Worm (Caenorhabditis elegans) whole organism, dauer: Measurements from ENCODE around the gene F49C5.10.

Experiments used
- unc-62 ChIP-seq: sonication (generic microtip); optimal IDR thresholded peaks from 2 replicates; lab custom pipeline; 2017; ENCODE audit warnings: missing biosample characterization, missing genetic modification reagents, missing genetic modification characterization

The F49C5.10 gene

ce11 chrII:12539395-12539794 is 7.2 kb upstream of the F49C5.10 start:
- no peak for TF ChIP-seq unc-62

ce11 chrII:12542594-12542997 is 4.0 kb upstream of the F49C5.10 start:
- TF ChIP-seq unc-62 = no peak

- no peak for TF ChIP-seq unc-62
Measured at ce11 chrII:12544533-12544932, 2.0 kb upstream of the F49C5.10 start, which contains the start of gene F49C5.9. F49C5.9 (minus strand) TSS chrII:12544633.

ce11 chrII:12547547-12547946 is 991 bp downstream of the F49C5.10 start, which contains the start of gene F49C5.16:
F49C5.16 (plus strand) TSS chrII:12547847.
- no peak for TF ChIP-seq unc-62

- TF ChIP-seq unc-62 = no peak
Measured at ce11 chrII:12549613-12550012, 3.1 kb downstream of the F49C5.10 start.

- TF ChIP-seq unc-62 = no peak
Measured at ce11 chrII:12550940-12551339, 4.4 kb downstream of the F49C5.10 start.

ce11 chrII:12555579-12555978 is 9.0 kb downstream of the F49C5.10 start, which contains the start of gene F49C5.11:
F49C5.11 (plus strand) TSS chrII:12555879.
- TF ChIP-seq unc-62 = no peak

ce11 chrII:12560210-12560609 is 13.7 kb downstream of the F49C5.10 start, which contains the start of gene F49C5.12:
F49C5.12 (minus strand) TSS chrII:12560310.
- no peak for TF ChIP-seq unc-62

ce11 chrII:12565851-12566250 is 19.3 kb downstream of the F49C5.10 start, which contains the start of gene F49C5.7:
F49C5.7 (plus strand) TSS chrII:12566151.
- no peak for TF ChIP-seq unc-62

ce11 chrII:12570523-12570922 is 24.0 kb downstream of the F49C5.10 start, which contains the start of gene Y38E10A.1:
Y38E10A.1 (minus strand) TSS chrII:12570623.
- TF ChIP-seq unc-62 = no peak

ce11 chrII:12572760-12573159 is 26.2 kb downstream of the F49C5.10 start, which contains the start of gene Y38E10A.35:
Y38E10A.35 (minus strand) TSS chrII:12572860.
- TF ChIP-seq unc-62 = no peak

- no peak for TF ChIP-seq unc-62
Measured at ce11 chrII:12573541-12573940, 27.0 kb downstream of the F49C5.10 start, which contains the start of gene Y38E10A.2. Y38E10A.2 (minus strand) TSS chrII:12573641.

- no peak for TF ChIP-seq unc-62
Measured at ce11 chrII:12574668-12575067, 28.1 kb downstream of the F49C5.10 start, which contains the start of gene Y38E10A.3. Y38E10A.3 (minus strand) TSS chrII:12574768.

- TF ChIP-seq unc-62 = no peak
Measured at ce11 chrII:12577754-12578153, 31.2 kb downstream of the F49C5.10 start, which contains the start of gene clec-8. clec-8 (minus strand) TSS chrII:12578061.

- TF ChIP-seq unc-62 = no peak
Measured at ce11 chrII:12580952-12581351, 34.4 kb downstream of the F49C5.10 start, which contains the start of gene clec-4. clec-4 (minus strand) TSS chrII:12581113.
